Worm (Caenorhabditis elegans): ENCODE data around the gene R11D1.4.

R11D1.4 gene

ce11 chrV:12708305-12708704, 5.7 kb downstream of the R11D1.4 start, which contains the start of gene R11D1.2:
Gene R11D1.2 (plus strand): TSS chrV:12708605.
- TF ChIP-seq lin-32 (GFP tag; optimal IDR thresholded peaks at IDR 0.05) (no peak), zip-8 (tag; optimal IDR thresholded peaks at IDR 0.05) (no peak), mep-1 (tag; optimal IDR thresholded peaks at IDR 0.05) (no peak), bed-3 (GFP tag; optimal IDR thresholded peaks at IDR 0.05) (no peak), ceh-83 (GFP tag; optimal IDR thresholded peaks at IDR 0.05) (no peak), flh-1 (GFP tag; optimal IDR thresholded peaks at IDR 0.05) (no peak), unc-62 (GFP tag; optimal IDR thresholded peaks at IDR 0.05) (no peak), nhr-12 (tag; optimal IDR thresholded peaks at IDR 0.05) (no peak)

ce11 chrV:12706511-12706910, 7.5 kb downstream of the R11D1.4 start:
- no peak for TF ChIP-seq ceh-83 (GFP tag; optimal IDR thresholded peaks at IDR 0.05)
- TF ChIP-seq ces-1 (GFP tag; optimal IDR thresholded peaks at IDR 0.05): no peak
- TF ChIP-seq mep-1 (tag; optimal IDR thresholded peaks at IDR 0.05): no peak
- no peak for TF ChIP-seq ceh-43 (GFP tag; optimal IDR thresholded peaks at IDR 0.05)
- no peak for TF ChIP-seq sem-2 (GFP tag; optimal IDR thresholded peaks at IDR 0.05)
- no peak for TF ChIP-seq ztf-11 (tag; optimal IDR thresholded peaks at IDR 0.05)
- no peak for TF ChIP-seq lsy-2 (tag; optimal IDR thresholded peaks at IDR 0.05)
- no peak for TF ChIP-seq blmp-1 (tag; optimal IDR thresholded peaks at IDR 0.05)
- TF ChIP-seq tbx-8 (GFP tag; optimal IDR thresholded peaks at IDR 0.05): no peak
- TF ChIP-seq pha-4 (tag; optimal IDR thresholded peaks at IDR 0.05): no peak
- TF ChIP-seq bed-3 (GFP tag; optimal IDR thresholded peaks at IDR 0.05): no peak

ce11 chrV:12704077-12704476, 9.9 kb downstream of the R11D1.4 start, which contains the start of gene R11D1.1:
Gene R11D1.1 (plus strand): TSS chrV:12704377.
- TF ChIP-seq ces-1 (GFP tag; optimal IDR thresholded peaks at IDR 0.05): no peak

ce11 chrV:12701613-12702012, 12.4 kb downstream of the R11D1.4 start:
- peak; percentile 63 for TF ChIP-seq ces-1 (GFP tag; optimal IDR thresholded peaks at IDR 0.05)
- no peak for TF ChIP-seq lsy-2 (tag; optimal IDR thresholded peaks at IDR 0.05)
- TF ChIP-seq cnd-1 (tag; optimal IDR thresholded peaks at IDR 0.05): no peak
- TF ChIP-seq sptf-1 (tag; optimal IDR thresholded peaks at IDR 0.05): no peak
- TF ChIP-seq mab-5 (tag; optimal IDR thresholded peaks at IDR 0.05): no peak
- TF ChIP-seq drap-1 (GFP tag; optimal IDR thresholded peaks at IDR 0.05): no peak

ce11 chrV:12697364-12697901, 16.6 kb downstream of the R11D1.4 start, which contains the start of gene istr-1:
Gene istr-1 (plus strand): TSS chrV:12697858.
- peak; percentile 73 for TF ChIP-seq unc-120 (tag; optimal IDR thresholded peaks at IDR 0.05; ENCODE audit: poor library complexity, severe bottlenecking)
- TF ChIP-seq ceh-83 (GFP tag; optimal IDR thresholded peaks at IDR 0.05): no peak

ce11 chrV:12696790-12697189, 17.2 kb downstream of the R11D1.4 start:
- TF ChIP-seq mab-5 (tag; optimal IDR thresholded peaks at IDR 0.05): no peak
- TF ChIP-seq nhr-28 (tag; optimal IDR thresholded peaks at IDR 0.05): no peak
- no peak for TF ChIP-seq snpc-4 (tag; optimal IDR thresholded peaks at IDR 0.05)
- no peak for TF ChIP-seq nhr-76 (tag; optimal IDR thresholded peaks at IDR 0.05)
- TF ChIP-seq sem-2 (GFP tag; optimal IDR thresholded peaks at IDR 0.05): no peak
- no peak for TF ChIP-seq ceh-83 (GFP tag; optimal IDR thresholded peaks at IDR 0.05)
- TF ChIP-seq zip-8 (tag; optimal IDR thresholded peaks at IDR 0.05): no peak
- no peak for TF ChIP-seq nhr-12 (tag; optimal IDR thresholded peaks at IDR 0.05)

- TF ChIP-seq snpc-4 (tag; optimal IDR thresholded peaks at IDR 0.05) (no peak), mls-2 (tag; optimal IDR thresholded peaks at IDR 0.05) (no peak), M03D4.4 (tag; optimal IDR thresholded peaks at IDR 0.05) (no peak), unc-39 (tag; optimal IDR thresholded peaks at IDR 0.05) (no peak), hlh-1 (tag; optimal IDR thresholded peaks at IDR 0.05) (no peak), nhr-12 (tag; optimal IDR thresholded peaks at IDR 0.05) (no peak), ces-1 (GFP tag; optimal IDR thresholded peaks at IDR 0.05) (no peak), blmp-1 (tag; optimal IDR thresholded peaks at IDR 0.05) (no peak)
Observed at ce11 chrV:12695968-12696367, 18.1 kb downstream of the R11D1.4 start, which contains the start of gene K10C8.4. Gene K10C8.4 (plus strand): TSS chrV:12696268.

Measured in whole organism, mixed stage, embryonic.